Worm (Caenorhabditis elegans): Measurements from ENCODE around the gene D1054.8.
A peak's percentile ranks its signal among the peaks of the same experiment; 100 is the strongest.

Gene D1054.8

ce11 chrV:10784011-10784410 is at the start of gene D1054.8:
D1054.8 (plus strand) TSS chrV:10784311.
- no peak for TF ChIP-seq unc-120 (tag; optimal IDR thresholded peaks at IDR 0.05; ENCODE audit: poor library complexity, severe bottlenecking)
- TF ChIP-seq lsy-2 (tag; optimal IDR thresholded peaks at IDR 0.05) = no peak
- TF ChIP-seq ces-1 (GFP tag; optimal IDR thresholded peaks at IDR 0.05) = no peak
- TF ChIP-seq hlh-1 (tag; optimal IDR thresholded peaks at IDR 0.05) = no peak
- TF ChIP-seq drap-1 (GFP tag; optimal IDR thresholded peaks at IDR 0.05) = no peak
- TF ChIP-seq mab-5 (tag; optimal IDR thresholded peaks at IDR 0.05) = no peak
- no peak for TF ChIP-seq unc-39 (tag; optimal IDR thresholded peaks at IDR 0.05)
- TF ChIP-seq lin-13 (tag; optimal IDR thresholded peaks at IDR 0.05) = no peak
- TF ChIP-seq mep-1 (tag; optimal IDR thresholded peaks at IDR 0.05) = no peak
- no peak for TF ChIP-seq ztf-11 (tag; optimal IDR thresholded peaks at IDR 0.05)
- TF ChIP-seq unc-62 (GFP tag; optimal IDR thresholded peaks at IDR 0.05) = no peak
- no peak for TF ChIP-seq nhr-12 (tag; optimal IDR thresholded peaks at IDR 0.05)
- no peak for TF ChIP-seq elt-3 (tag; optimal IDR thresholded peaks at IDR 0.05)
- no peak for TF ChIP-seq pha-4 (tag; optimal IDR thresholded peaks at IDR 0.05)
- no peak for TF ChIP-seq ceh-43 (GFP tag; optimal IDR thresholded peaks at IDR 0.05)

DNA sequence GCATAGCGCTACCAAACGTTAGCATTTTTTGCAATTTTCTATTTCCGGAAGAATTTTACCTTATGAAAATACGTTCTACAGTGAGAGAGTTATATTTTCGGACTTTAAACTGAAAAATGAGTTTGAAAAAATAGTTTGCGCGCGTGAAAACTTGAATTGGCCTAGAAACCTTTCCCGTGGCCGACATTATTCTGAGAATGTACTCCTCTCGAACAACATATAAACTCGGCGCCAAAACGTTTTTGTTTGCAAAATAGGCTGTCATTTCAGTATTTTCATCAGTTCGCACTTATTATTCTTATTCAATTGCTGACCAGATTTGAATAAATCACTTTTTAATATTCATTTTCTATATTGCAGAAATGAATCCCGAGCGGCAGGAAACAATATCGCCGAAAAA is 47.4 kb upstream of the D1054.8 start, which contains the start of the genes mre-11 and wdr-5.3:
mre-11 (minus strand) TSS at position 113 of the 400 bp plus-strand sequence.
wdr-5.3 (plus strand) TSS at position 361 of the 400 bp plus-strand sequence.
- peak; percentile 23 for TF ChIP-seq lin-13 (tag; optimal IDR thresholded peaks at IDR 0.05)
- no peak for TF ChIP-seq elt-3 (tag; optimal IDR thresholded peaks at IDR 0.05)

- TF ChIP-seq hlh-1 (tag; optimal IDR thresholded peaks at IDR 0.05) = no peak
- TF ChIP-seq pha-4 (tag; optimal IDR thresholded peaks at IDR 0.05) = no peak
- TF ChIP-seq bed-3 (GFP tag; optimal IDR thresholded peaks at IDR 0.05) = no peak
- TF ChIP-seq ceh-43 (GFP tag; optimal IDR thresholded peaks at IDR 0.05) = no peak
- no peak for TF ChIP-seq mls-2 (tag; optimal IDR thresholded peaks at IDR 0.05)
- TF ChIP-seq elt-1 (tag; optimal IDR thresholded peaks at IDR 0.05; ENCODE audit: borderline replicate concordance, insufficient read depth) = no peak
- TF ChIP-seq snpc-4 (tag; optimal IDR thresholded peaks at IDR 0.05) = no peak
- no peak for TF ChIP-seq flh-1 (GFP tag; optimal IDR thresholded peaks at IDR 0.05)
- no peak for TF ChIP-seq drap-1 (GFP tag; optimal IDR thresholded peaks at IDR 0.05)
- no peak for TF ChIP-seq unc-39 (tag; optimal IDR thresholded peaks at IDR 0.05)
- no peak for TF ChIP-seq ceh-83 (GFP tag; optimal IDR thresholded peaks at IDR 0.05)
- no peak for TF ChIP-seq lin-32 (GFP tag; optimal IDR thresholded peaks at IDR 0.05)
Measured at ce11 chrV:10741357-10741756, 42.8 kb upstream of the D1054.8 start, which contains the start of gene ZC302.3. ZC302.3 (minus strand) TSS chrV:10741457.

- TF ChIP-seq cnd-1 (tag; optimal IDR thresholded peaks at IDR 0.05) (no peak), unc-62 (GFP tag; optimal IDR thresholded peaks at IDR 0.05) (no peak), sptf-1 (tag; optimal IDR thresholded peaks at IDR 0.05) (no peak), elt-3 (tag; optimal IDR thresholded peaks at IDR 0.05) (no peak), lin-32 (GFP tag; optimal IDR thresholded peaks at IDR 0.05) (no peak)
Measured at ce11 chrV:10743649-10744048, 40.5 kb upstream of the D1054.8 start, which contains the start of gene srj-22. srj-22 (minus strand) TSS chrV:10743749.

DNA sequence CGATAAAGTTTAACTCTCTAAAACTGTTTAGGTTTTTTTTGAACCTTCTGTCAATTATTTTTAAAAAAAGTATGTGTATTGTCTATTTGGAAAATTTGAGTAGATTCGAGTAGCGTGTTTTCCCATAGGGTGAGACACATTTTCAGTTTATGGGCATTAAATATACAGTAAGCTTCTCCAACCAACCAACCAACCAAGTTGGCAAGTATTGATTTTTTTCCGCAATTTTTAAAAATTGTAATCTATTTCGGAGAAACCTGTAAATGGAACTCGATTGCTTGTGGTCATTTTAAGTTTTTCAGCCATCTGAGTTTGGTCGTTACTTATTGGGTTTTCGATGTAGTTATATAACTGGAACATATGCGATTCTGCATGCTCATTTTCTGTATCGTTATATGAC is 39.1 kb upstream of the D1054.8 start, which contains the start of gene srj-21:
srj-21 (plus strand) TSS at position 301 of the 400 bp plus-strand sequence.
- no peak for TF ChIP-seq mls-2 (tag; optimal IDR thresholded peaks at IDR 0.05)
- no peak for TF ChIP-seq tbx-8 (GFP tag; optimal IDR thresholded peaks at IDR 0.05)
- TF ChIP-seq ceh-39 (tag; optimal IDR thresholded peaks at IDR 0.05) = no peak
- no peak for TF ChIP-seq lin-13 (tag; optimal IDR thresholded peaks at IDR 0.05)
- TF ChIP-seq lin-32 (GFP tag; optimal IDR thresholded peaks at IDR 0.05) = no peak
- TF ChIP-seq cnd-1 (tag; optimal IDR thresholded peaks at IDR 0.05) = no peak
- no peak for TF ChIP-seq unc-120 (tag; optimal IDR thresholded peaks at IDR 0.05; ENCODE audit: poor library complexity, severe bottlenecking)
- TF ChIP-seq ztf-11 (tag; optimal IDR thresholded peaks at IDR 0.05) = no peak
- no peak for TF ChIP-seq elt-1 (tag; optimal IDR thresholded peaks at IDR 0.05; ENCODE audit: borderline replicate concordance, insufficient read depth)
- no peak for TF ChIP-seq ces-1 (GFP tag; optimal IDR thresholded peaks at IDR 0.05)
- no peak for TF ChIP-seq mab-5 (tag; optimal IDR thresholded peaks at IDR 0.05)
- no peak for TF ChIP-seq elt-3 (tag; optimal IDR thresholded peaks at IDR 0.05)

DNA sequence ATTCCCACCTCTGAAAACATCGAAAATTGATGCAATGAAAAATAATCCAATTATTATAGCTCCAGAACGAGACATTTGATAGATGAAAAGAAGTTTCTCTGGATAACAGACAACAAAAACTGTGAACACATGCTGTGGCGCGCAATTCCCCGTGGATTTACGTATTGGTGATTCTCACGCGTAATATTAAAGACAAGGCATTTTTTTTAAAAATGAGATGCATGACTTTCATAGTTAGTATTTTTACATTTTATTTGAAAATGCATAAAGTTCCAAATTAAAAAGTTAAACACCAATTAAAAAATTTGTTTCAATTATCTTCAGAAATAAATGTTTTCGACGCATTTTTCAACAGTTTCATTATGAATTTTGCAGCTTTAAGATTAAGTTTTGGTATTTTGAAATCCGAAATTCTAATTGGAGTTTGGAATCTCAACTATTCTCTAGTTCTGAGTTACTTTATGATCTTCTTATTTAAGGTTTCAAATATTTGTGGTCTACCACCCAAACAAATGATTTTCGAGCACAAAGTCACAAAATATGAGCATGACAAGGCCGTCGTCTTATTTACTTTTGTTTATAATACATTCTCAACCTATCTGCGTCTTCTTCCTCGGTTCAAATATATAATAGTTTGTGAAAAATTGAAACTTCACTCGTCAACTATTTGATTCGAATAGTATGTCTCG is 36.7 kb upstream of the D1054.8 start, which contains the start of the genes selt-1.2 and F28H7.2:
selt-1.2 (minus strand) TSS at position 101 of the 689 bp plus-strand sequence.
F28H7.2 (plus strand) TSS at position 639 of the 689 bp plus-strand sequence.
- no peak for TF ChIP-seq unc-120 (tag; optimal IDR thresholded peaks at IDR 0.05; ENCODE audit: poor library complexity, severe bottlenecking)
- TF ChIP-seq unc-62 (GFP tag; optimal IDR thresholded peaks at IDR 0.05) = no peak
- TF ChIP-seq pha-4 (tag; optimal IDR thresholded peaks at IDR 0.05) = no peak
- TF ChIP-seq flh-1 (GFP tag; optimal IDR thresholded peaks at IDR 0.05) = no peak
- no peak for TF ChIP-seq ham-2 (GFP tag; optimal IDR thresholded peaks at IDR 0.05)
- no peak for TF ChIP-seq lin-13 (tag; optimal IDR thresholded peaks at IDR 0.05)
- TF ChIP-seq nhr-28 (tag; optimal IDR thresholded peaks at IDR 0.05) = no peak
- TF ChIP-seq ceh-43 (GFP tag; optimal IDR thresholded peaks at IDR 0.05) = no peak
- TF ChIP-seq nhr-12 (tag; optimal IDR thresholded peaks at IDR 0.05) = no peak
- no peak for TF ChIP-seq mep-1 (tag; optimal IDR thresholded peaks at IDR 0.05)
- TF ChIP-seq elt-3 (tag; optimal IDR thresholded peaks at IDR 0.05) = no peak
- no peak for TF ChIP-seq sptf-1 (tag; optimal IDR thresholded peaks at IDR 0.05)

Data from whole organism, mixed stage, embryonic.